Worm (Caenorhabditis elegans): ENCODE results near the gene str-264.

Gene str-264

DNA sequence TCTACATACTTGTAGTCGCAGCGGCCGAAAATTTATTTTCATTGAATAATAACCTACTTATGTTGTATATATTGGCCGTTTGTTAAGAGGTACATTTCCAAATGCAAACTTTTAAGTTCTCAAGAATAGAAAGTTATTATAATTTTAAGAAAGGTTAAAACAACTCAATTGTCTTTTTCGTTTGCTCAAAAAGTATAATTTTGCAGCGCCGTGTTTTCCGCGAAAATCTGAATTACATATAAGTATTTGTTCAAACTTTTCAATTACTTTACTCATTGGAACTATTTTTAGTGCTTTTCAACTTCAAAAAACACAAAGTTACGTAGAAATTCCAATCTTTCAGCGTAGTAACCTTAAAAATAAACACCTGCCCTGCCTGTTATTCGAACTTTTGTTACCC, 47.0 kb downstream of the str-264 start, which contains the start of gene srh-239:
TSS of gene srh-239 (plus strand) at position 301 of the 400 bp plus-strand sequence.
- TF ChIP-seq lag-1 (GFP tag; IDR thresholded peaks at IDR 0.05) (no peak), Y67H2A.10 (GFP tag; conservative IDR thresholded peaks at IDR 0.05) (no peak), him-1 (tag; optimal IDR thresholded peaks at IDR 0.05) (no peak), let-607 (tag; optimal IDR thresholded peaks at IDR 0.05) (no peak), athp-1 (tag; optimal IDR thresholded peaks at IDR 0.05) (no peak), ztf-6 (GFP tag; IDR thresholded peaks at IDR 0.05) (no peak), F57C9.4 (tag; optimal IDR thresholded peaks at IDR 0.05) (no peak), nfyb-1 (GFP tag; IDR thresholded peaks at IDR 0.05) (no peak), die-1 (tag; optimal IDR thresholded peaks at IDR 0.05) (no peak), hlh-12 (tag; optimal IDR thresholded peaks at IDR 0.05) (no peak), aptf-2 (GFP tag; conservative IDR thresholded peaks at IDR 0.05) (no peak), F57A8.1 (GFP tag; optimal IDR thresholded peaks at IDR 0.05) (no peak), repo-1 (tag; optimal IDR thresholded peaks at IDR 0.05) (no peak)

DNA sequence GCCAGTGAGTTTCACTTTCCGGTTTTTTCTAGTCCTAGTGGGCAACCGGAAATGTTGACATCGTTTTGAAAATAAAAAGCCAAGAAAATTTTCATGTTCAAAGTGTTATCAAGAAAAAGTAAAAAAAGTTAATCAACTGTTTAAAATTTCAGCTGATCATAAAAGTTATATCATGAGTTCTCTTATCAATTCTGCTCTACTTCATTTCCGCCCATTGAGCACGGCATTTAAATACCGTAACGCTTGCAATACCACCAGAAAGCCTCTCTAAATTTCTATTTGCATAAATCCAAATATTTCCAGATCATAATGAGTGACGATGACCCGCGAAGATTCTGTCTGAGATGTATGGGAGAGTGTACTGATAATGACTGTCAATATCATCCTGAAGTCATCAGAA, 47.8 kb downstream of the str-264 start, which contains the start of gene T26H5.9:
TSS of gene T26H5.9 (plus strand) at position 302 of the 400 bp plus-strand sequence.
- TF ChIP-seq lir-1 (GFP tag; conservative IDR thresholded peaks at IDR 0.05) (no peak), mes-4 (tag; optimal IDR thresholded peaks at IDR 0.05) (no peak), nhr-80 (tag; optimal IDR thresholded peaks at IDR 0.05) (peak; percentile 2)

DNA sequence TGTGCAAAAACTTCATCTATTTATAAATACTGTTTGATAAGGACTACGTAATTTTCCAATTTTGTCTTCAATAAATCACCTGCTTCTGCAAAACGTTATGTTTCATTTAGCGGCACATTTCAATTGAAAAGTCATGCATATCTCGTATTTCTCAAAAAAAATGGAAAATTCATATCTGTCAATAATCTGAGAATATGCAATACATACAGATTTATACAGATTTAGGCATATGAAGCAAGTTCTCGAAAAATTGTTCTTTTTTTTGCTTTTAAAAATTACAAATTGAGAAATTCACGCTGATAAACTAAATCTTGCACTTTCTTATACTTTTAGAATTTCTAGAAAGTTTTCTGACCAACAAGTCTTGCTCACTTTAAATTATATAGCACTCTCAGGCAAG, 48.2 kb downstream of the str-264 start, which contains the start of gene T26H5.11:
TSS of gene T26H5.11 (minus strand) at position 101 of the 400 bp plus-strand sequence.
- TF ChIP-seq Y67H2A.10 (GFP tag; conservative IDR thresholded peaks at IDR 0.05) (no peak), sdz-38 (tag; optimal IDR thresholded peaks at IDR 0.05) (no peak), D2030.7 (GFP tag; IDR thresholded peaks at IDR 0.05) (no peak), die-1 (tag; optimal IDR thresholded peaks at IDR 0.05) (no peak), madf-3 (GFP tag; IDR thresholded peaks at IDR 0.05) (no peak)

DNA sequence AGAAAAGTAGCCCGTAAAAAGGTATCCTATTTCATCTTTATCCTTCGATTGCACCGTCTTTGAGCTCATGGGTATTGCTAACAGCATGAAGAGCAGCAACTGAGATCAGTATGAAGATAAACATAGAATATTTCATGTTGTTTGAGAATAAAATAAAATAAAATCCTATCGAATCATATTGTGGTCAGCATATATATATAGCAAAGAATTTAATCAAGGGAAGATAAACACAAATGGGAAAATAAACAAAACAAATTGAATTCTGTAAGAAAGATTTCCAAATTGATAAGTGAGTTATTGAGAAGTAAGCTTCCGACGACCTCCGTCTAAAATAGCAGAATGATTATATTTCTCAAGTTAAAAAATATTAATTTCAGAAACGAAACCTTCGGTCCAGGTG, 48.7 kb downstream of the str-264 start, which contains the start of gene T26H5.10:
TSS of gene T26H5.10 (minus strand) at position 101 of the 400 bp plus-strand sequence.
- TF ChIP-seq snpc-1.1 (tag; optimal IDR thresholded peaks at IDR 0.05; ENCODE audit: insufficient read depth) = no peak
- TF ChIP-seq attf-5 (GFP tag; optimal IDR thresholded peaks at IDR 0.05) = no peak
- no peak for TF ChIP-seq C17E4.6 (GFP tag; IDR thresholded peaks at IDR 0.05)
- no peak for TF ChIP-seq hmg-20 (GFP tag; IDR thresholded peaks at IDR 0.05)
- TF ChIP-seq mcd-1 (GFP tag; IDR thresholded peaks at IDR 0.05) = no peak
- no peak for TF ChIP-seq fkh-3 (tag; optimal IDR thresholded peaks at IDR 0.05)
- no peak for TF ChIP-seq Y79H2A.3 (GFP tag; conservative IDR thresholded peaks at IDR 0.05)
- no peak for TF ChIP-seq F52B5.7 (tag; optimal IDR thresholded peaks at IDR 0.05)

DNA sequence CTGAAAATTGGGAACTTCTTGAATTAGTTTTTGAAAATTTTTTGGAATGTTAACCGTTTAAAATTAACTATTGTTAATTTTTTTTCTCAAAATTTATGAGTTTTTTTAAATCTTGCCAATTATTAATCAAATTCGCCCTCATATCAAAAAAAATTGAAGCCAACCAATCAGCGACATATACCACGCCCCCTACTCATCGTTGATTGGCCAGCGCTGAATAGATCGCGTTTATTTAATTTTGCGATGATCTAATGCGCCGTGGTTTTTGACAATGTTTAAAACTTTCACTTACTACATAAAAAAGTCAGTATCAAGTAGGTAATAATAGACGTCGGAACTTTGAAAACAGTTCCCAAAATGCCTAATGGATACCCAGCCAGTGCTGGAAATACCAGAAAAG, 50.0 kb downstream of the str-264 start:
- TF ChIP-seq attf-3 (GFP tag; conservative IDR thresholded peaks at IDR 0.05) (no peak), K12H6.12 (tag; optimal IDR thresholded peaks at IDR 0.05) (no peak), ceh-100 (GFP tag; IDR thresholded peaks at IDR 0.05) (no peak), aptf-2 (GFP tag; conservative IDR thresholded peaks at IDR 0.05) (no peak), F49E8.2 (tag; optimal IDR thresholded peaks at IDR 0.05; ENCODE audit: insufficient read depth) (no peak), nhr-90 (tag; optimal IDR thresholded peaks at IDR 0.05) (no peak), B0336.3 (GFP tag; IDR thresholded peaks at IDR 0.05) (no peak), ceh-79 (tag; optimal IDR thresholded peaks at IDR 0.05) (no peak), F52B5.7 (tag; optimal IDR thresholded peaks at IDR 0.05) (no peak), hlh-12 (tag; optimal IDR thresholded peaks at IDR 0.05) (no peak), bed-2 (GFP tag; IDR thresholded peaks at IDR 0.05) (no peak), T26A5.8 (tag; optimal IDR thresholded peaks at IDR 0.05) (no peak), ceh-58 (GFP tag; IDR thresholded peaks at IDR 0.05) (no peak), cebp-2 (GFP tag; IDR thresholded peaks at IDR 0.05) (no peak), ztf-22 (GFP tag; optimal IDR thresholded peaks at IDR 0.05) (no peak), sdz-38 (tag; optimal IDR thresholded peaks at IDR 0.05) (no peak), B0035.1 (tag; optimal IDR thresholded peaks at IDR 0.05) (no peak), unc-130 (GFP tag; optimal IDR thresholded peaks at IDR 0.05) (no peak), F33H1.4 (GFP tag; IDR thresholded peaks at IDR 0.05) (no peak), somi-1 (GFP tag; optimal IDR thresholded peaks at IDR 0.05) (no peak)

Measured in whole organism, young adult.